Worm (Caenorhabditis elegans) whole organism, L2 larva: ENCODE results near the gene hlh-8.

Experiments used
- C34F6.9 ChIP-seq: fragments of 150-350 bp; optimal IDR thresholded peaks from 2 replicates; lab custom pipeline; 2014; ENCODE audit warnings: missing biosample characterization, missing genetic modification characterization
- F13H6.1 ChIP-seq: sonication (generic microtip); optimal IDR thresholded peaks from 2 replicates; lab custom pipeline; 2016; ENCODE audit warnings: missing genetic modification characterization, missing compliant biosample characterization
- Y55F3AM.14 ChIP-seq: fragments of 200-800 bp; sonication (Bioruptor generic); optimal IDR thresholded peaks from 2 replicates; lab custom pipeline; 2018; ENCODE audit warnings: mild to moderate bottlenecking, missing genetic modification characterization, missing compliant biosample characterization
- ZK546.5 ChIP-seq: sonication (generic microtip); optimal IDR thresholded peaks from 2 replicates; lab custom pipeline; 2017; ENCODE audit warnings: missing biosample characterization, missing genetic modification characterization
- alr-1 ChIP-seq: fragments of 150-350 bp; optimal IDR thresholded peaks from 2 replicates; lab custom pipeline; 2014; ENCODE audit warnings: missing biosample characterization, missing genetic modification characterization
- aly-2 ChIP-seq: fragments of 150-350 bp; optimal IDR thresholded peaks from 2 replicates; lab custom pipeline; 2014; ENCODE audit warnings: missing biosample characterization, missing genetic modification characterization
- ama-1 ChIP-seq: fragments of 150-350 bp; optimal IDR thresholded peaks from 2 replicates; lab custom pipeline; 2018; ENCODE audit warnings: inconsistent platforms
- blmp-1 ChIP-seq: sonication (generic microtip); optimal IDR thresholded peaks from 2 replicates; lab custom pipeline; 2017; ENCODE audit warnings: missing genetic modification characterization, mild to moderate bottlenecking, missing compliant biosample characterization, antibody characterized with exemption, moderate library complexity; ENCODE audit not compliant: insufficient read depth
- ceh-82 ChIP-seq: fragments of 150-350 bp; optimal IDR thresholded peaks from 2 replicates; lab custom pipeline; 2014; ENCODE audit warnings: missing biosample characterization, missing genetic modification characterization
- crh-2 ChIP-seq: sonication (generic microtip); optimal IDR thresholded peaks from 2 replicates; lab custom pipeline; 2017; ENCODE audit warnings: missing biosample characterization, missing genetic modification characterization
- egl-27 ChIP-seq: sonication (generic microtip); optimal IDR thresholded peaks from 3 replicates; lab custom pipeline; 2017; ENCODE audit warnings: missing biosample characterization, missing genetic modification reagents, missing genetic modification characterization
- elt-1 ChIP-seq: fragments of 150-350 bp; optimal IDR thresholded peaks from 2 replicates; lab custom pipeline; 2014; ENCODE audit warnings: missing biosample characterization, missing genetic modification characterization
- elt-3 ChIP-seq: sonication (generic microtip); optimal IDR thresholded peaks from 2 replicates; lab custom pipeline; 2017; ENCODE audit warnings: missing biosample characterization, missing genetic modification characterization
- gmeb-1 ChIP-seq: fragments of 150-350 bp; optimal IDR thresholded peaks from 2 replicates; lab custom pipeline; 2014; ENCODE audit warnings: missing biosample characterization, missing genetic modification characterization
- lin-13 ChIP-seq: fragments of 150-350 bp; optimal IDR thresholded peaks from 2 replicates; lab custom pipeline; 2014; ENCODE audit warnings: missing biosample characterization, missing genetic modification reagents, missing genetic modification characterization
- lin-39 ChIP-seq: fragments of 150-350 bp; optimal IDR thresholded peaks from 2 replicates; lab custom pipeline; 2014; ENCODE audit warnings: missing biosample characterization, missing genetic modification reagents, missing genetic modification characterization
- mab-5 ChIP-seq: fragments of 150-350 bp; optimal IDR thresholded peaks from 2 replicates; lab custom pipeline; 2014; ENCODE audit warnings: missing biosample characterization, missing genetic modification characterization
- mbf-1 ChIP-seq: sonication (generic microtip); optimal IDR thresholded peaks from 2 replicates; lab custom pipeline; 2017; ENCODE audit warnings: missing biosample characterization, missing genetic modification characterization
- mdl-1 ChIP-seq, 2 experiments: fragments of 150-350 bp in 1 of 2; sonication (generic microtip) in 1 of 2; optimal IDR thresholded peaks; 2 replicates each; lab custom pipeline; 2017; ENCODE audit warnings: missing biosample characterization in 2 of 2, missing genetic modification characterization in 2 of 2
- nhr-10 ChIP-seq: sonication (generic microtip); optimal IDR thresholded peaks from 2 replicates; lab custom pipeline; 2017; ENCODE audit warnings: missing biosample characterization, missing genetic modification characterization
- nhr-11 ChIP-seq: fragments of 150-350 bp; optimal IDR thresholded peaks from 2 replicates; lab custom pipeline; 2014; ENCODE audit warnings: missing biosample characterization, missing genetic modification characterization
- nhr-12 ChIP-seq: fragments of 150-350 bp; optimal IDR thresholded peaks from 2 replicates; lab custom pipeline; 2014; ENCODE audit warnings: missing biosample characterization, missing genetic modification characterization
- nhr-129 ChIP-seq: fragments of 150-350 bp; optimal IDR thresholded peaks from 2 replicates; lab custom pipeline; 2014; ENCODE audit warnings: missing biosample characterization, missing genetic modification characterization
- nhr-21 ChIP-seq: fragments of 150-350 bp; optimal IDR thresholded peaks from 2 replicates; lab custom pipeline; 2014; ENCODE audit warnings: missing biosample characterization, missing genetic modification characterization
- nhr-23 ChIP-seq: fragments of 150-350 bp; optimal IDR thresholded peaks from 2 replicates; lab custom pipeline; 2014; ENCODE audit warnings: missing biosample characterization, missing genetic modification reagents, missing genetic modification characterization
- nhr-237 ChIP-seq: fragments of 150-350 bp; optimal IDR thresholded peaks from 2 replicates; lab custom pipeline; 2014; ENCODE audit warnings: missing biosample characterization, missing genetic modification characterization
- nhr-25 ChIP-seq: fragments of 150-350 bp; sonication (generic microtip); optimal IDR thresholded peaks from 3 replicates; lab custom pipeline; 2014; ENCODE audit warnings: missing biosample characterization, missing genetic modification characterization
- nhr-6 ChIP-seq: fragments of 150-350 bp; optimal IDR thresholded peaks from 2 replicates; lab custom pipeline; 2014; ENCODE audit warnings: missing biosample characterization, missing genetic modification characterization
- peb-1 ChIP-seq: fragments of 150-350 bp; optimal IDR thresholded peaks from 2 replicates; lab custom pipeline; 2014; ENCODE audit warnings: missing biosample characterization, missing genetic modification characterization
- sem-4 ChIP-seq: fragments of 150-350 bp; optimal IDR thresholded peaks from 2 replicates; lab custom pipeline; 2014; ENCODE audit warnings: missing biosample characterization, missing genetic modification reagents, missing genetic modification characterization
- sma-9 ChIP-seq, 2 experiments: fragments of 150-350 bp in 1 of 2; sonication (generic microtip) in 1 of 2; optimal IDR thresholded peaks; 2 replicates each; lab custom pipeline; 2014 to 2016; ENCODE audit warnings: missing genetic modification characterization in 2 of 2, mild to moderate bottlenecking in 1 of 2, missing biosample characterization in 1 of 2, missing compliant biosample characterization in 1 of 2, missing genetic modification reagents in 1 of 2, moderate library complexity in 1 of 2
- snpc-4 ChIP-seq: fragments of 150-350 bp; optimal IDR thresholded peaks from 2 replicates; lab custom pipeline; 2014; ENCODE audit warnings: missing biosample characterization, missing genetic modification characterization
- unc-39 ChIP-seq: fragments of 150-350 bp; optimal IDR thresholded peaks from 2 replicates; lab custom pipeline; 2014; ENCODE audit warnings: missing biosample characterization, missing genetic modification characterization
- unc-55 ChIP-seq: fragments of 150-350 bp; sonication (generic microtip); optimal IDR thresholded peaks from 3 replicates; lab custom pipeline; 2014; ENCODE audit warnings: missing biosample characterization, missing genetic modification reagents, missing genetic modification characterization
- unc-62 ChIP-seq: fragments of 150-350 bp; optimal IDR thresholded peaks from 2 replicates; lab custom pipeline; 2014; ENCODE audit warnings: missing biosample characterization, missing genetic modification reagents, missing genetic modification characterization
- zag-1 ChIP-seq: fragments of 150-350 bp; optimal IDR thresholded peaks from 2 replicates; lab custom pipeline; 2014; ENCODE audit warnings: missing biosample characterization, missing genetic modification characterization
- ztf-1 ChIP-seq: fragments of 200-800 bp; sonication (Bioruptor generic); conservative IDR thresholded peaks from 2 replicates; pipeline ENCODE4 v1.3.6; 2022; ENCODE audit warnings: missing genetic modification characterization, missing compliant biosample characterization
- ztf-11 ChIP-seq: sonication (generic microtip); optimal IDR thresholded peaks from 2 replicates; lab custom pipeline; 2017; ENCODE audit warnings: missing biosample characterization, missing genetic modification characterization
- ztf-4 ChIP-seq: fragments of 150-350 bp; optimal IDR thresholded peaks from 2 replicates; lab custom pipeline; 2014; ENCODE audit warnings: missing biosample characterization, missing genetic modification characterization

hlh-8 gene

DNA sequence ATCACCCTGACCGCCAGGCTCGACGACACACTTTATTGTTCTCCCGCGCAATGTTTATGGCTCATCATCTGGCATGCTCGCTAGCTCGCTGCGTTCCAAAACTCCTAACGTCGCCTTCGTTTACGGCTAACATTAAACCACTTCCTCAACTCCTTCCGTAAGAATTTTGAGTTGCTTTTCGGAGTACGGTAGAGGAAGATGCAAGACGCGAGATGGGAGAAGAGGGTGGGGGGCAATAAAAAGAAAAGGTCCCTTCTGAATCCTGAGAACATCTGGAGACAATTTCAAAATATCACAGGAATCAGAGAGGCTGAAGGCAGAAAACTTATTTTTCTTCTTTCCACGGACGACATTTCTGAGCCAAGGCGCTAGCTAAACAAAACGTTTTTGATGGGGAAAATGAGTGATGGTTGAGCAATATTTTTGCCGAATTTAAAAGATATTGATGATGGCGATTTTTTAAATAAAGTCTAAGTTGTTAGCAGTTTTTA is 1.6 kb downstream of the hlh-8 start:
- no peak for TF ChIP-seq nhr-10 (tag; lab: Kevin White, UChicago)
- TF ChIP-seq mdl-1 (tag; optimal IDR thresholded peaks at IDR 0.05; lab: Kevin White, UChicago) = no peak
- TF ChIP-seq lin-39 (tag; lab: Kevin White, UChicago) = no peak
- TF ChIP-seq peb-1 (tag; lab: Kevin White, UChicago) = no peak
- no peak for TF ChIP-seq ama-1 (lab: Kevin White, UChicago)
- TF ChIP-seq nhr-237 (tag; lab: Kevin White, UChicago) = no peak
- no peak for TF ChIP-seq elt-3
- TF ChIP-seq gmeb-1 (tag; lab: Kevin White, UChicago) = no peak
- TF ChIP-seq ztf-11 (tag; lab: Kevin White, UChicago) = no peak
- no peak for TF ChIP-seq unc-39 (tag; lab: Kevin White, UChicago)
- no peak for TF ChIP-seq snpc-4 (tag; lab: Kevin White, UChicago)
- TF ChIP-seq elt-1 (tag; lab: Kevin White, UChicago) = no peak
- no peak for TF ChIP-seq ztf-1 (GFP tag; lab: Robert Waterston, UW)
- TF ChIP-seq, all 48 proteins: peak for 0

- TF ChIP-seq nhr-21 (tag; lab: Kevin White, UChicago) = no peak
- no peak for TF ChIP-seq unc-39 (tag; lab: Kevin White, UChicago)
- TF ChIP-seq F13H6.1 = no peak
- TF ChIP-seq sma-9 (GFP tag; optimal IDR thresholded peaks at IDR 0.05; lab: Kevin White, UChicago) = no peak
- no peak for TF ChIP-seq sma-9 (tag; optimal IDR thresholded peaks at IDR 0.05; lab: Kevin White, UChicago)
- no peak for TF ChIP-seq nhr-6 (tag; lab: Kevin White, UChicago)
- no peak for TF ChIP-seq unc-55 (GFP tag; lab: Kevin White, UChicago)
- no peak for TF ChIP-seq mab-5 (tag; lab: Kevin White, UChicago)
- TF ChIP-seq nhr-23 (tag; lab: Kevin White, UChicago) = no peak
- no peak for TF ChIP-seq ceh-82 (tag; lab: Kevin White, UChicago)
- no peak for TF ChIP-seq egl-27
- TF ChIP-seq nhr-25 (tag; lab: Kevin White, UChicago) = no peak
- no peak for TF ChIP-seq aly-2 (tag; lab: Kevin White, UChicago)
- TF ChIP-seq peb-1 (tag; lab: Kevin White, UChicago) = no peak
- no peak for TF ChIP-seq lin-39 (tag; lab: Kevin White, UChicago)
- no peak for TF ChIP-seq ztf-4
- no peak for TF ChIP-seq snpc-4 (tag; lab: Kevin White, UChicago)
These were observed 4.0 kb downstream of the hlh-8 start for ce11 chrX:8120281-8120680.

DNA sequence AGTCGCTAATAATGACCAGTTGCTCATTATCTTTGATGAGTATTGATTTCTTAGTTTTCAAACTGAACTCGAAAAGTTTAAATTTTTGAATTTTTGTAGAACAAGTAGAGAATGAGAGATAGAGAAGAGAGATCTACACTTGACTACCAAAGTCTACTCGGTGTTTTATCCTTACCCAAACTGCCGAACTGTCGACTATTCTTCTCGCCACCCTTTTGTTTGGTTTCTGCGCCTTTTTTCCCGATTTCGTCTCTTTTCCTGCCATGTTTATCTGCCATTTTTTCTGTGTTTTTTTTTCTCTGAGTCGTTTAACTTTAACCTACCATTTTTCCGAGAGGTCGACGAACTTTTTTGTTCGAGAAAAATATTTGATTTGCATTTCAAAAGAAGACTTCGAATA is 6.9 kb downstream of the hlh-8 start, which contains the start of gene C02B8.12:
C02B8.12 (minus strand) TSS at position 175 of the 400 bp plus-strand sequence.
- no peak for TF ChIP-seq alr-1 (tag; lab: Kevin White, UChicago)
- no peak for TF ChIP-seq nhr-21 (tag; lab: Kevin White, UChicago)
- no peak for TF ChIP-seq nhr-11 (tag; lab: Kevin White, UChicago)
- TF ChIP-seq unc-62 (GFP tag; lab: Kevin White, UChicago) = no peak
- TF ChIP-seq gmeb-1 (tag; lab: Kevin White, UChicago) = no peak
- TF ChIP-seq ZK546.5 = no peak
- TF ChIP-seq blmp-1 (tag; lab: Kevin White, UChicago) = no peak
- TF ChIP-seq C34F6.9 (tag; lab: Kevin White, UChicago) = no peak
- no peak for TF ChIP-seq lin-13 (GFP tag; lab: Kevin White, UChicago)
- no peak for TF ChIP-seq sma-9 (GFP tag; optimal IDR thresholded peaks at IDR 0.05; lab: Kevin White, UChicago)
- TF ChIP-seq sma-9 (tag; optimal IDR thresholded peaks at IDR 0.05; lab: Kevin White, UChicago) = no peak
- TF ChIP-seq zag-1 (tag; lab: Kevin White, UChicago) = no peak
- TF ChIP-seq ztf-11 (tag; lab: Kevin White, UChicago) = no peak
- no peak for TF ChIP-seq unc-39 (tag; lab: Kevin White, UChicago)
- TF ChIP-seq mab-5 (tag; lab: Kevin White, UChicago) = no peak
- TF ChIP-seq elt-3 = no peak
- TF ChIP-seq aly-2 (tag; lab: Kevin White, UChicago) = no peak
- no peak for TF ChIP-seq peb-1 (tag; lab: Kevin White, UChicago)
- TF ChIP-seq nhr-25 (tag; lab: Kevin White, UChicago) = no peak
- no peak for TF ChIP-seq nhr-12 (tag; lab: Kevin White, UChicago)

ce11 chrX:8129543-8129942 is 13.3 kb downstream of the hlh-8 start, which contains the start of gene frpr-1:
frpr-1 (minus strand) TSS chrX:8129643.
- TF ChIP-seq nhr-129 (no peak), unc-62 (GFP tag; lab: Kevin White, UChicago) (no peak), gmeb-1 (tag; lab: Kevin White, UChicago) (no peak), elt-1 (tag; lab: Kevin White, UChicago) (no peak), nhr-11 (tag; lab: Kevin White, UChicago) (no peak), peb-1 (tag; lab: Kevin White, UChicago) (no peak), crh-2 (no peak), sem-4 (tag; lab: Kevin White, UChicago) (no peak), nhr-10 (tag; lab: Kevin White, UChicago) (no peak), snpc-4 (tag; lab: Kevin White, UChicago) (no peak), ama-1 (lab: Kevin White, UChicago) (no peak), nhr-6 (tag; lab: Kevin White, UChicago) (no peak), mdl-1 (tag; optimal IDR thresholded peaks at IDR 0.05; lab: Kevin White, UChicago) (no peak), Y55F3AM.14 (no peak), mbf-1 (tag; lab: Kevin White, UChicago) (no peak), nhr-21 (tag; lab: Kevin White, UChicago) (no peak), nhr-25 (tag; lab: Kevin White, UChicago) (no peak)
